Fruit fly (Drosophila melanogaster) whole organism, prepupa: ENCODE results near the gene Rab19.

ENCODE experiments used
- CG10669 ChIP-seq: fragments of 200-800 bp; sonication (Bioruptor generic); optimal IDR thresholded peaks from 3 replicates; lab custom pipeline; 2018; ENCODE audit warnings: missing biosample characterization, mild to moderate bottlenecking, missing genetic modification characterization, moderate library complexity
- CG11294 ChIP-seq: fragments of 200-800 bp; sonication (Bioruptor generic); IDR thresholded peaks from 2 replicates; pipeline ENCODE4 v1.3.6; 2022; ENCODE audit warnings: missing biosample characterization, missing genetic modification characterization
- CG11762 ChIP-seq: fragments of 200-800 bp; sonication (Bioruptor generic); optimal IDR thresholded peaks from 3 replicates; lab custom pipeline; 2016; ENCODE audit warnings: missing biosample characterization, missing genetic modification characterization; ENCODE audit not compliant: insufficient read depth
- CG11902 ChIP-seq: fragments of 200-800 bp; sonication (Bioruptor generic); optimal IDR thresholded peaks from 3 replicates; lab custom pipeline; 2016; ENCODE audit warnings: missing biosample characterization, missing genetic modification characterization
- CG1621 ChIP-seq: fragments of 200-800 bp; sonication (Bioruptor generic); optimal IDR thresholded peaks from 3 replicates; lab custom pipeline; 2018; ENCODE audit warnings: missing biosample characterization, mild to moderate bottlenecking, missing genetic modification characterization
- CG16779 ChIP-seq: fragments of 200-800 bp; sonication (Bioruptor generic); optimal IDR thresholded peaks from 3 replicates; lab custom pipeline; 2017; ENCODE audit warnings: missing biosample characterization, mild to moderate bottlenecking, missing genetic modification characterization
- CG3032 ChIP-seq: fragments of 200-800 bp; optimal IDR thresholded peaks from 2 replicates; lab custom pipeline; 2019; ENCODE audit warnings: missing biosample characterization, mild to moderate bottlenecking, missing genetic modification characterization, moderate library complexity
- CG31627 ChIP-seq: fragments of 200-800 bp; sonication (Bioruptor generic); optimal IDR thresholded peaks from 3 replicates; lab custom pipeline; 2016; ENCODE audit warnings: missing biosample characterization, missing genetic modification characterization
- CG3919 ChIP-seq: fragments of 200-800 bp; sonication (Bioruptor generic); optimal IDR thresholded peaks from 3 replicates; lab custom pipeline; 2016; ENCODE audit warnings: missing biosample characterization, missing genetic modification characterization
- CG6163 ChIP-seq: fragments of 200-800 bp; sonication (Bioruptor generic); IDR thresholded peaks from 3 replicates; pipeline ENCODE4 v1.3.6; 2022; ENCODE audit warnings: missing biosample characterization, missing genetic modification characterization
- CG6854 ChIP-seq: fragments of 200-800 bp; sonication (Bioruptor generic); optimal IDR thresholded peaks from 2 replicates; lab custom pipeline; 2017; ENCODE audit warnings: missing biosample characterization, mild to moderate bottlenecking, missing genetic modification characterization
- Eip78C ChIP-seq: fragments of 200-800 bp; sonication (Bioruptor generic); peaks from one replicate; lab custom pipeline; 2016; ENCODE audit warnings: missing biosample characterization, missing genetic modification characterization
- Ets21C ChIP-seq: fragments of 200-800 bp; sonication (Bioruptor generic); optimal IDR thresholded peaks from 3 replicates; lab custom pipeline; 2016; ENCODE audit warnings: missing biosample characterization, missing genetic modification characterization
- Ets96B ChIP-seq: fragments of 200-800 bp; optimal IDR thresholded peaks from 2 replicates; lab custom pipeline; 2019; ENCODE audit warnings: missing biosample characterization, mild to moderate bottlenecking, missing genetic modification characterization, moderate library complexity
- Gug ChIP-seq: fragments of 200-800 bp; sonication (Bioruptor generic); IDR thresholded peaks from 2 replicates; pipeline ENCODE4 v1.3.6; 2022; ENCODE audit warnings: missing biosample characterization, missing genetic modification characterization
- Hr39 ChIP-seq: fragments of 200-800 bp; sonication (Bioruptor generic); optimal IDR thresholded peaks from 2 replicates; lab custom pipeline; 2016; ENCODE audit warnings: missing biosample characterization, missing genetic modification characterization
- Lpt ChIP-seq: fragments of 200-800 bp; sonication (Bioruptor generic); optimal IDR thresholded peaks from 3 replicates; lab custom pipeline; 2016; ENCODE audit warnings: missing biosample characterization, missing genetic modification characterization
- Met ChIP-seq: fragments of 200-800 bp; sonication (Bioruptor generic); optimal IDR thresholded peaks from 3 replicates; lab custom pipeline; 2016; ENCODE audit warnings: missing biosample characterization, missing genetic modification characterization
- Sox102F ChIP-seq: fragments of 200-800 bp; sonication (Bioruptor generic); optimal IDR thresholded peaks from 2 replicates; lab custom pipeline; 2016; ENCODE audit warnings: missing biosample characterization, mild to moderate bottlenecking, missing genetic modification characterization
- Sox14 ChIP-seq: fragments of 200-800 bp; sonication (Bioruptor generic); optimal IDR thresholded peaks from 3 replicates; lab custom pipeline; 2016; ENCODE audit warnings: missing biosample characterization, missing genetic modification characterization
- achi ChIP-seq: fragments of 200-800 bp; sonication (Bioruptor generic); optimal IDR thresholded peaks from 3 replicates; lab custom pipeline; 2016; ENCODE audit warnings: missing biosample characterization, missing genetic modification characterization
- cyc ChIP-seq: fragments of 200-800 bp; sonication (Bioruptor generic); optimal IDR thresholded peaks from 3 replicates; lab custom pipeline; 2016; ENCODE audit warnings: missing biosample characterization, missing genetic modification characterization
- dsx ChIP-seq: fragments of 200-800 bp; optimal IDR thresholded peaks from 3 replicates; lab custom pipeline; 2019; ENCODE audit warnings: missing biosample characterization, mild to moderate bottlenecking, missing genetic modification characterization, moderate library complexity; ENCODE audit not compliant: poor library complexity, severe bottlenecking
- eg ChIP-seq: fragments of 200-800 bp; sonication (Bioruptor generic); IDR thresholded peaks from 3 replicates; pipeline ENCODE4 v1.3.6; 2022; ENCODE audit warnings: missing biosample characterization, missing genetic modification characterization
- esn ChIP-seq: fragments of 200-800 bp; sonication (Bioruptor generic); optimal IDR thresholded peaks from 2 replicates; lab custom pipeline; 2016; ENCODE audit warnings: missing biosample characterization, mild to moderate bottlenecking, missing genetic modification characterization, moderate library complexity
- fd59A ChIP-seq: fragments of 200-800 bp; sonication (Bioruptor generic); optimal IDR thresholded peaks from 2 replicates; lab custom pipeline; 2017; ENCODE audit warnings: missing biosample characterization, mild to moderate bottlenecking, missing genetic modification characterization, missing genetic modification reagents
- fkh ChIP-seq: fragments of 200-800 bp; sonication (Bioruptor generic); optimal IDR thresholded peaks from 3 replicates; lab custom pipeline; 2017; ENCODE audit warnings: missing biosample characterization, mild to moderate bottlenecking, missing genetic modification characterization, moderate library complexity
- lz ChIP-seq: fragments of 200-800 bp; sonication (Bioruptor generic); optimal IDR thresholded peaks from 3 replicates; lab custom pipeline; 2016; ENCODE audit warnings: missing biosample characterization, missing genetic modification characterization
- pdm3 ChIP-seq: fragments of 200-800 bp; sonication (Bioruptor generic); optimal IDR thresholded peaks from 3 replicates; lab custom pipeline; 2016; ENCODE audit warnings: missing biosample characterization, missing genetic modification characterization
- spab ChIP-seq: fragments of 200-800 bp; sonication (Bioruptor generic); optimal IDR thresholded peaks from 2 replicates; lab custom pipeline; 2017; ENCODE audit warnings: missing biosample characterization, mild to moderate bottlenecking, missing genetic modification characterization, missing genetic modification reagents
- svp ChIP-seq: fragments of 200-800 bp; sonication (Bioruptor generic); peaks from one replicate; lab custom pipeline; 2016; ENCODE audit warnings: missing biosample characterization, missing genetic modification characterization
- topi ChIP-seq: fragments of 200-800 bp; sonication (Bioruptor generic); optimal IDR thresholded peaks from 3 replicates; lab custom pipeline; 2016; ENCODE audit warnings: missing biosample characterization, missing genetic modification characterization
- vri ChIP-seq: fragments of 200-800 bp; sonication (Bioruptor generic); optimal IDR thresholded peaks from 3 replicates; lab custom pipeline; 2016; ENCODE audit warnings: missing biosample characterization, mild to moderate bottlenecking, missing genetic modification characterization

The Rab19 gene

dm6 chr3L:8323817-8324216 is 27.0 kb downstream of the Rab19 start:
- TF ChIP-seq svp (peak; percentile 2), vri (GFP tag; lab: Kevin White, UChicago) (no peak)

dm6 chr3L:8325559-8325958 is 28.7 kb downstream of the Rab19 start, which contains the start of gene CG34461:
CG34461 (plus strand) TSS chr3L:8325859.
- TF ChIP-seq Sox102F (GFP tag; lab: Kevin White, UChicago): no peak
- no peak for TF ChIP-seq Hr39 (GFP tag; lab: Kevin White, UChicago)
- no peak for TF ChIP-seq CG6163 (GFP tag; lab: Robert Waterston, UW)
- TF ChIP-seq pdm3 (GFP tag; lab: Kevin White, UChicago): no peak
- no peak for TF ChIP-seq CG6854
- no peak for TF ChIP-seq CG11902 (GFP tag; lab: Kevin White, UChicago)
- TF ChIP-seq fkh (GFP tag; lab: Kevin White, UChicago): no peak
- no peak for TF ChIP-seq fd59A (GFP tag; lab: Kevin White, UChicago)
- no peak for TF ChIP-seq svp
- no peak for TF ChIP-seq dsx (GFP tag; lab: Kevin White, UChicago)
- TF ChIP-seq CG10669: no peak
- TF ChIP-seq spab: no peak
- no peak for TF ChIP-seq CG3032 (tag; lab: Kevin White, UChicago)
- no peak for TF ChIP-seq esn (GFP tag; lab: Kevin White, UChicago)
- no peak for TF ChIP-seq vri (GFP tag; lab: Kevin White, UChicago)
- no peak for TF ChIP-seq eg (GFP tag; lab: Robert Waterston, UW)
- no peak for TF ChIP-seq Ets96B (tag; lab: Kevin White, UChicago)
- TF ChIP-seq lz: no peak
- no peak for TF ChIP-seq Met (GFP tag; lab: Kevin White, UChicago)
- TF ChIP-seq achi: no peak

- TF ChIP-seq cyc (no peak), esn (GFP tag; lab: Kevin White, UChicago) (no peak), CG6854 (no peak), Eip78C (no peak), CG11762 (GFP tag; lab: Kevin White, UChicago) (no peak), Lpt (GFP tag; lab: Kevin White, UChicago) (no peak), CG3919 (GFP tag; lab: Kevin White, UChicago) (no peak), Sox102F (GFP tag; lab: Kevin White, UChicago) (no peak), Ets21C (no peak), svp (no peak), Gug (GFP tag; lab: Robert Waterston, UW) (no peak), topi (no peak), CG31627 (GFP tag; lab: Kevin White, UChicago) (no peak), Sox14 (GFP tag; lab: Kevin White, UChicago) (no peak), Ets96B (tag; lab: Kevin White, UChicago) (no peak), CG16779 (tag; lab: Kevin White, UChicago) (no peak), CG11294 (GFP tag; lab: Robert Waterston, UW) (no peak), CG3032 (tag; lab: Kevin White, UChicago) (no peak), pdm3 (GFP tag; lab: Kevin White, UChicago) (no peak)
Measured at dm6 chr3L:8328283-8328682, 31.5 kb downstream of the Rab19 start, which contains the start of gene CG34462. CG34462 (plus strand) TSS chr3L:8328583.

- peak; percentile 12 for TF ChIP-seq Eip78C
- no peak for TF ChIP-seq CG1621
- TF ChIP-seq, all 60 proteins: peak for 1
Measured at dm6 chr3L:8329005-8329404, 32.2 kb downstream of the Rab19 start.

dm6 chr3L:8331414-8331813 is 34.6 kb downstream of the Rab19 start:
- TF ChIP-seq CG11294 (GFP tag; lab: Robert Waterston, UW): no peak
- no peak for TF ChIP-seq CG11762 (GFP tag; lab: Kevin White, UChicago)
